Worm (Caenorhabditis elegans): Measurements from ENCODE around the gene ugt-58.

- peak; percentile 60 for TF ChIP-seq hlh-11 (tag; optimal IDR thresholded peaks at IDR 0.05)
- no peak for TF ChIP-seq lsy-2 (tag; optimal IDR thresholded peaks at IDR 0.05)
Observed at ce11 chrII:9621121-9621520, 34.5 kb upstream of the ugt-58 start.

Data from whole organism, L4 larva.